Fruit fly (Drosophila melanogaster) whole organism, pupa: ENCODE results near the gene CG31626.

Source experiments
- CG10348 ChIP-seq: fragments of 200-800 bp; sonication (Bioruptor generic); IDR thresholded peaks from 2 replicates; pipeline ENCODE4 v1.3.6; 2022; ENCODE audit warnings: missing biosample characterization, missing genetic modification characterization
- CG12605 ChIP-seq: fragments of 200-800 bp; sonication (Bioruptor generic); IDR thresholded peaks from 2 replicates; pipeline ENCODE4 v1.3.6; 2022; ENCODE audit warnings: missing biosample characterization, missing genetic modification characterization
- CG13204 ChIP-seq: fragments of 200-800 bp; sonication (Bioruptor generic); optimal IDR thresholded peaks from 2 replicates; lab custom pipeline; 2018; ENCODE audit warnings: missing biosample characterization, mild to moderate bottlenecking, missing genetic modification characterization, moderate library complexity
- CG14655 ChIP-seq: fragments of 200-800 bp; sonication (Bioruptor generic); optimal IDR thresholded peaks from 3 replicates; lab custom pipeline; 2017; ENCODE audit warnings: mild to moderate bottlenecking, missing biosample characterization, missing genetic modification reagents, missing genetic modification characterization
- CG15710 ChIP-seq: fragments of 200-800 bp; sonication (Bioruptor generic); optimal IDR thresholded peaks from 2 replicates; lab custom pipeline; 2018; ENCODE audit warnings: missing biosample characterization, mild to moderate bottlenecking, missing genetic modification characterization, moderate library complexity
- CG17806 ChIP-seq: fragments of 200-800 bp; sonication (Bioruptor generic); optimal IDR thresholded peaks from 2 replicates; lab custom pipeline; 2018; ENCODE audit warnings: missing biosample characterization, mild to moderate bottlenecking, missing genetic modification characterization, moderate library complexity
- CG32121 ChIP-seq: fragments of 200-800 bp; sonication (Bioruptor generic); IDR thresholded peaks from 2 replicates; pipeline ENCODE4 v1.3.6; 2022; ENCODE audit warnings: missing biosample characterization, missing genetic modification characterization
- CG34367 ChIP-seq: fragments of 200-800 bp; sonication (Bioruptor generic); optimal IDR thresholded peaks from 2 replicates; lab custom pipeline; 2018; ENCODE audit warnings: missing biosample characterization, mild to moderate bottlenecking, missing genetic modification characterization
- CG4496 ChIP-seq: fragments of 200-800 bp; sonication (Bioruptor generic); IDR thresholded peaks from 3 replicates; pipeline ENCODE4 v1.3.6; 2022; ENCODE audit warnings: missing biosample characterization, missing genetic modification characterization
- CG8159 ChIP-seq: fragments of 200-800 bp; sonication (Bioruptor generic); optimal IDR thresholded peaks from 3 replicates; lab custom pipeline; 2018; ENCODE audit warnings: missing biosample characterization, mild to moderate bottlenecking, missing genetic modification characterization, moderate library complexity
- CG8301 ChIP-seq: fragments of 200-800 bp; sonication (Bioruptor generic); optimal IDR thresholded peaks from 2 replicates; lab custom pipeline; 2018; ENCODE audit warnings: missing biosample characterization, mild to moderate bottlenecking, missing genetic modification characterization
- CG9948 ChIP-seq: fragments of 200-800 bp; sonication (Bioruptor generic); optimal IDR thresholded peaks from 2 replicates; lab custom pipeline; 2018; ENCODE audit warnings: missing biosample characterization, mild to moderate bottlenecking, missing genetic modification characterization, moderate library complexity
- D1 ChIP-seq: fragments of 200-800 bp; sonication (Bioruptor generic); optimal IDR thresholded peaks from 2 replicates; lab custom pipeline; 2018; ENCODE audit warnings: missing biosample characterization, mild to moderate bottlenecking, missing genetic modification characterization, moderate library complexity
- EcR ChIP-seq: fragments of 200-800 bp; sonication (Bioruptor generic); optimal IDR thresholded peaks from 3 replicates; lab custom pipeline; 2019; ENCODE audit warnings: missing biosample characterization, missing genetic modification characterization, mild to moderate bottlenecking, moderate library complexity, missing genetic modification reagents
- Ets98B ChIP-seq: fragments of 200-800 bp; sonication (Bioruptor generic); IDR thresholded peaks from 2 replicates; pipeline ENCODE4 v1.3.6; 2022; ENCODE audit warnings: missing biosample characterization, missing genetic modification characterization
- Pif1A ChIP-seq: fragments of 200-800 bp; sonication (Bioruptor generic); optimal IDR thresholded peaks from 3 replicates; lab custom pipeline; 2016; ENCODE audit warnings: missing biosample characterization, missing genetic modification characterization
- Pif1B ChIP-seq: fragments of 200-800 bp; sonication (Bioruptor generic); optimal IDR thresholded peaks from 3 replicates; lab custom pipeline; 2016; ENCODE audit warnings: missing biosample characterization, missing genetic modification characterization
- Snoo ChIP-seq: fragments of 200-800 bp; sonication (Bioruptor generic); optimal IDR thresholded peaks from 3 replicates; lab custom pipeline; 2017; ENCODE audit warnings: missing biosample characterization, mild to moderate bottlenecking, missing genetic modification characterization, inconsistent platforms
- fd96Ca ChIP-seq: fragments of 200-800 bp; sonication (Bioruptor generic); IDR thresholded peaks from 3 replicates; pipeline ENCODE4 v1.3.6; 2022; ENCODE audit warnings: missing biosample characterization, missing genetic modification characterization
- gl ChIP-seq: fragments of 200-800 bp; sonication (Bioruptor generic); optimal IDR thresholded peaks from 2 replicates; lab custom pipeline; 2018; ENCODE audit warnings: missing biosample characterization, mild to moderate bottlenecking, missing genetic modification characterization
- rn ChIP-seq: fragments of 200-800 bp; sonication (Bioruptor generic); IDR thresholded peaks from 2 replicates; pipeline ENCODE4 v1.3.6; 2022; ENCODE audit warnings: missing biosample characterization, missing genetic modification characterization

The CG31626 gene

dm6 chr2L:21259008-21259407, 22.5 kb upstream of the CG31626 start:
- TF ChIP-seq gl (tag; lab: Kevin White, UChicago) (no peak), D1 (tag; lab: Kevin White, UChicago) (no peak), Pif1A (GFP tag; lab: Kevin White, UChicago) (no peak), Snoo (tag; lab: Kevin White, UChicago) (no peak), CG12605 (GFP tag; lab: Robert Waterston, UW) (no peak), CG8301 (tag; lab: Kevin White, UChicago) (no peak), CG17806 (tag; lab: Kevin White, UChicago) (no peak), fd96Ca (GFP tag; lab: Robert Waterston, UW) (no peak), CG8159 (tag; lab: Kevin White, UChicago) (no peak), CG15710 (tag; lab: Kevin White, UChicago) (no peak), CG4496 (GFP tag; lab: Robert Waterston, UW) (no peak), rn (GFP tag; lab: Robert Waterston, UW) (no peak), Pif1B (GFP tag; lab: Kevin White, UChicago) (no peak), CG32121 (GFP tag; lab: Robert Waterston, UW) (no peak), CG34367 (tag; lab: Kevin White, UChicago) (no peak), CG13204 (GFP tag; lab: Kevin White, UChicago) (no peak), CG9948 (no peak)

DNA sequence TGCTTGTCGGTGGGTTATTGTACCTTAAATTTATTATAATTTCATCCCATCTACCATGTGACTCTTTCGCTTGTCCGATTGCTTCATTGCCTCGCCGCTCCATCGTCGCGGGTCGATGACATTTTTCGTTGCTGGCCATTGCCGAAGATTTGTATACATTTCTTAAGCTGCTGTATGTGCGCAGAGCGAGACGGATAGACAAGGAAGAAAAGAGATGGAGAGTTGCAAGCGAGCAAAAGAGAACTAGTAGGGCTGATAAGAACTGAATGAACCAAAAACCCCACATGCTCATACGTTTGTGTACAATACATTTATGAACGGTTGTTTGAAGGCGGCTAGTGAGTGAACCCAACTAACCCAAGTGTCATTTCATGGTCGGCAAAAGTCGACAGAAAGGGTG, 15.2 kb upstream of the CG31626 start:
- no peak for TF ChIP-seq CG10348
- peak; percentile 82 for TF ChIP-seq EcR (GFP tag; lab: Kevin White, UChicago)

DNA sequence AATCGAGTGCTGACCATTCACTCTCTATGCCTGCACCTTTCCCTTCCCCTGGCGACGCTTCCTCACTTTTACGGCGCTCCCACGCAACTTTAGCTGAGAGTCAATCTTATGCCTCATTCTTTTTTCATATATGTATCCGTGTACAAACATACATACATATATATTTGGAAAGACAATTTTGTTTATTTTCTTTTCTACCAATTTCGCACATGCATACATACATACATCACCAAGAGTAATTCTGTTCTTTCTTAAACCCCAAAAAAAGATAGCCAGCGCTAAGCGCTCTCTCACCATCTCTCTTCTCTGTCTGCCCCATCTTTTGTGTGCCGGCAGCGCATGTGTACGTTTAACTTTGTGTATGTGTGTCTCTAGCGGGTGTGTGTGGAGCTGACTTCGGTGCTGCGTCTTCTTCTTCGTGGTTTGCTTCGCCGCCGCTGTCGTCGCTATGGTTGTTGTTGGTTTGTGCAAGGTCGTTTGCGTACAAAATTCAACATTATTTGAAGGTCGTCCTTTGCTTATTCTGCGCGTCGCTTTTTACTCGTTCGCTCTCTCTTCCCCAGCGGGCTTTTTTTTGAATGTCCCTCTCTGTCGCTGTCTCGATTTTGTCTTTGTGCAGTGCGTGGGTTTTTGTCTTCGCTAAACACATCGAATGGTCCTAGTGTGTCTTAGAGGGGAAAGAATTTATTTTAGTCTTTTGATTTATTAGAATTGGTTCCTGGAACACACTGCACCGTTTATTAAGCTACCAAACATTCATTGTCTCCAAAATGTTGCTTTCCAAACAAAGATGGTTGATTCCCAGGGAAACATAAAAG, 14.2 kb upstream of the CG31626 start:
- peak; percentile 15 for TF ChIP-seq gl (tag; lab: Kevin White, UChicago)
- TF ChIP-seq CG4496 (GFP tag; lab: Robert Waterston, UW) = no peak; the same call in 2 of the 3 replicates
- TF ChIP-seq CG13204 (GFP tag; lab: Kevin White, UChicago) = peak; percentile 65
- TF ChIP-seq rn (GFP tag; lab: Robert Waterston, UW) = no peak
- no peak for TF ChIP-seq CG34367 (tag; lab: Kevin White, UChicago)
- no peak for TF ChIP-seq CG8159 (tag; lab: Kevin White, UChicago)
- no peak for TF ChIP-seq CG14655 (GFP tag; lab: Kevin White, UChicago)
- peak; percentile 19 for TF ChIP-seq Snoo (tag; lab: Kevin White, UChicago)
- peak; percentile 2 for TF ChIP-seq CG8301 (tag; lab: Kevin White, UChicago)
- peak; percentile 32 for TF ChIP-seq CG12605 (GFP tag; lab: Robert Waterston, UW)
- TF ChIP-seq Pif1A (GFP tag; lab: Kevin White, UChicago) = peak; percentile 31
- peak; percentile 96 for TF ChIP-seq EcR (GFP tag; lab: Kevin White, UChicago)
- peak; percentile 43; the same call in 1 of the 2 replicates for TF ChIP-seq CG32121 (GFP tag; lab: Robert Waterston, UW)

DNA sequence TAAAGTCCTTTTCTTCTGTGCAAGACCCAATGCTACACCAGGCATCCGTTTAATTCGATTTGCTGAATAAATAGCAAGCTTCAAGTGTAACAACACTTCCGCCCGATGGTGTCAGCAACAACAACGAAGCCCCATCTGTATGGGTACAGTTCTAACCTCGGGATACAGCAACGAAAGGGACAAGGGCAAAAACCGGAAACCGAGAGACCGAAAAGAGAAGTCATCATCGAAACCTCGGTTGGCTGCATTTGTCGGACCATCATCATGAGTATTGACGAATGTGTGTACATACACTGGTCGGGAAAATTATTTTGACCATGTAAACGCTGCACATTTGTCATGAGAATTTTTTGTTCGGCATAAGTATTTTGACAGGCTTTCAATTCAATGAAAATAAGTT, 12.3 kb upstream of the CG31626 start:
- no peak for TF ChIP-seq CG15710 (tag; lab: Kevin White, UChicago)
- TF ChIP-seq CG10348 = no peak
- no peak for TF ChIP-seq CG13204 (GFP tag; lab: Kevin White, UChicago)
- no peak for TF ChIP-seq CG14655 (GFP tag; lab: Kevin White, UChicago)
- no peak for TF ChIP-seq CG8301 (tag; lab: Kevin White, UChicago)
- no peak for TF ChIP-seq Snoo (tag; lab: Kevin White, UChicago)
- no peak for TF ChIP-seq CG12605 (GFP tag; lab: Robert Waterston, UW)
- no peak for TF ChIP-seq CG4496 (GFP tag; lab: Robert Waterston, UW)
- no peak for TF ChIP-seq Ets98B (GFP tag; lab: Robert Waterston, UW)
- TF ChIP-seq Pif1B (GFP tag; lab: Kevin White, UChicago) = no peak
- no peak for TF ChIP-seq CG32121 (GFP tag; lab: Robert Waterston, UW)
- TF ChIP-seq fd96Ca (GFP tag; lab: Robert Waterston, UW) = no peak
- TF ChIP-seq CG9948 = no peak
- no peak for TF ChIP-seq CG34367 (tag; lab: Kevin White, UChicago)
- TF ChIP-seq Pif1A (GFP tag; lab: Kevin White, UChicago) = no peak
- TF ChIP-seq CG8159 (tag; lab: Kevin White, UChicago) = no peak
- TF ChIP-seq gl (tag; lab: Kevin White, UChicago) = no peak
- TF ChIP-seq EcR (GFP tag; lab: Kevin White, UChicago) = no peak

DNA sequence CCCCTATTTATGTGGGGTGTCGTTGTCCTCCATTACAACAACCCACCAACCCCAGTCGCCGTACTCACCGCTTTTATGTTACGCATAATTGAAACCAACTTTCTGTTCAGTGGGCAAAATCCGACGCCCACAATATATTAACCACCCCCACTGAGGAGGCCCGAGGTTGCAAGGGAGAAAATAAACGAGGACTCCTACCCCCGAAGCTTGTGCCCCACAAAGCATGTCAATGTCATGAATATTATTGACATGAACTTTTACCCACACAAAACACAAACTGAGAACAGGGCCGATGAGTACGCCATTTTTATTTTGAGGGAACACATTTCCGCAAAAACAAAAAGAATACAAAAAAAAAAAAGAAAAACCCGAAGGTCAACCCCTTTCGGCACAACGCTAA, 11.4 kb upstream of the CG31626 start:
- TF ChIP-seq CG32121 (GFP tag; lab: Robert Waterston, UW) (no peak), CG9948 (no peak), Snoo (tag; lab: Kevin White, UChicago) (no peak), CG13204 (GFP tag; lab: Kevin White, UChicago) (no peak), CG4496 (GFP tag; lab: Robert Waterston, UW) (no peak), Ets98B (GFP tag; lab: Robert Waterston, UW) (no peak), CG15710 (tag; lab: Kevin White, UChicago) (no peak), CG17806 (tag; lab: Kevin White, UChicago) (no peak), EcR (GFP tag; lab: Kevin White, UChicago) (no peak), CG14655 (GFP tag; lab: Kevin White, UChicago) (no peak), CG34367 (tag; lab: Kevin White, UChicago) (no peak), D1 (tag; lab: Kevin White, UChicago) (no peak), CG10348 (no peak), CG8301 (tag; lab: Kevin White, UChicago) (no peak), Pif1A (GFP tag; lab: Kevin White, UChicago) (no peak), fd96Ca (GFP tag; lab: Robert Waterston, UW) (no peak), Pif1B (GFP tag; lab: Kevin White, UChicago) (no peak), CG8159 (tag; lab: Kevin White, UChicago) (no peak)
